Fruit fly (Drosophila melanogaster) whole organism, prepupa: Measurements from ENCODE around the gene LysE.
"Not testable (repeated sequence)": the region's sequence is repeated elsewhere in the genome, so short reads cannot be mapped to it uniquely, and the experiment has no call there.

Source experiments
- Blimp-1 ChIP-seq: fragments of 200-800 bp; sonication (Bioruptor generic); optimal IDR thresholded peaks from 3 replicates; lab custom pipeline; 2017; ENCODE audit warnings: missing biosample characterization, missing genetic modification characterization, mild to moderate bottlenecking, moderate library complexity, missing genetic modification reagents
- CG10631 ChIP-seq: fragments of 200-800 bp; sonication (Bioruptor generic); optimal IDR thresholded peaks from 2 replicates; lab custom pipeline; 2016; ENCODE audit warnings: missing biosample characterization, missing genetic modification characterization
- CG11294 ChIP-seq: fragments of 200-800 bp; sonication (Bioruptor generic); IDR thresholded peaks from 2 replicates; pipeline ENCODE4 v1.3.6; 2022; ENCODE audit warnings: missing biosample characterization, missing genetic modification characterization
- CG11902 ChIP-seq: fragments of 200-800 bp; sonication (Bioruptor generic); optimal IDR thresholded peaks from 3 replicates; lab custom pipeline; 2016; ENCODE audit warnings: missing biosample characterization, missing genetic modification characterization
- CG1621 ChIP-seq: fragments of 200-800 bp; sonication (Bioruptor generic); optimal IDR thresholded peaks from 3 replicates; lab custom pipeline; 2018; ENCODE audit warnings: missing biosample characterization, mild to moderate bottlenecking, missing genetic modification characterization
- CG3032 ChIP-seq: fragments of 200-800 bp; optimal IDR thresholded peaks from 2 replicates; lab custom pipeline; 2019; ENCODE audit warnings: missing biosample characterization, mild to moderate bottlenecking, missing genetic modification characterization, moderate library complexity
- CG31627 ChIP-seq: fragments of 200-800 bp; sonication (Bioruptor generic); optimal IDR thresholded peaks from 3 replicates; lab custom pipeline; 2016; ENCODE audit warnings: missing biosample characterization, missing genetic modification characterization
- CG32006 ChIP-seq: fragments of 200-800 bp; sonication (Bioruptor generic); optimal IDR thresholded peaks from 3 replicates; lab custom pipeline; 2017; ENCODE audit warnings: missing biosample characterization, mild to moderate bottlenecking, missing genetic modification characterization
- CG34406 ChIP-seq: fragments of 200-800 bp; sonication (Bioruptor generic); optimal IDR thresholded peaks from 3 replicates; lab custom pipeline; 2016; ENCODE audit warnings: missing biosample characterization, missing genetic modification characterization
- CG3919 ChIP-seq: fragments of 200-800 bp; sonication (Bioruptor generic); optimal IDR thresholded peaks from 3 replicates; lab custom pipeline; 2016; ENCODE audit warnings: missing biosample characterization, missing genetic modification characterization
- CG4318 ChIP-seq: fragments of 200-800 bp; sonication (Bioruptor generic); optimal IDR thresholded peaks from 3 replicates; lab custom pipeline; 2017; ENCODE audit warnings: missing biosample characterization, mild to moderate bottlenecking, missing genetic modification characterization
- CG6163 ChIP-seq: fragments of 200-800 bp; sonication (Bioruptor generic); IDR thresholded peaks from 3 replicates; pipeline ENCODE4 v1.3.6; 2022; ENCODE audit warnings: missing biosample characterization, missing genetic modification characterization
- CG6808 ChIP-seq: fragments of 200-800 bp; sonication (Bioruptor generic); optimal IDR thresholded peaks from 3 replicates; lab custom pipeline; 2017; ENCODE audit warnings: missing biosample characterization, missing genetic modification characterization, mild to moderate bottlenecking, moderate library complexity, missing genetic modification reagents
- CG6854 ChIP-seq: fragments of 200-800 bp; sonication (Bioruptor generic); optimal IDR thresholded peaks from 2 replicates; lab custom pipeline; 2017; ENCODE audit warnings: missing biosample characterization, mild to moderate bottlenecking, missing genetic modification characterization
- CG8632 ChIP-seq: fragments of 200-800 bp; sonication (Bioruptor generic); optimal IDR thresholded peaks from 3 replicates; lab custom pipeline; 2016; ENCODE audit warnings: missing biosample characterization, missing genetic modification characterization
- CG9139 ChIP-seq: fragments of 200-800 bp; sonication (Bioruptor generic); optimal IDR thresholded peaks from 3 replicates; lab custom pipeline; 2017; ENCODE audit warnings: missing biosample characterization, mild to moderate bottlenecking, missing genetic modification characterization
- Eip75B ChIP-seq: fragments of 200-800 bp; sonication (Bioruptor generic); optimal IDR thresholded peaks from 3 replicates; lab custom pipeline; 2016; ENCODE audit warnings: missing biosample characterization, missing genetic modification characterization
- Eip78C ChIP-seq: fragments of 200-800 bp; sonication (Bioruptor generic); peaks from one replicate; lab custom pipeline; 2016; ENCODE audit warnings: missing biosample characterization, missing genetic modification characterization
- Ets21C ChIP-seq: fragments of 200-800 bp; sonication (Bioruptor generic); optimal IDR thresholded peaks from 3 replicates; lab custom pipeline; 2016; ENCODE audit warnings: missing biosample characterization, missing genetic modification characterization
- Ets96B ChIP-seq: fragments of 200-800 bp; optimal IDR thresholded peaks from 2 replicates; lab custom pipeline; 2019; ENCODE audit warnings: missing biosample characterization, mild to moderate bottlenecking, missing genetic modification characterization, moderate library complexity
- Gug ChIP-seq: fragments of 200-800 bp; sonication (Bioruptor generic); IDR thresholded peaks from 2 replicates; pipeline ENCODE4 v1.3.6; 2022; ENCODE audit warnings: missing biosample characterization, missing genetic modification characterization
- Hr39 ChIP-seq: fragments of 200-800 bp; sonication (Bioruptor generic); optimal IDR thresholded peaks from 2 replicates; lab custom pipeline; 2016; ENCODE audit warnings: missing biosample characterization, missing genetic modification characterization
- Hr4 ChIP-seq: fragments of 200-800 bp; sonication (Bioruptor generic); optimal IDR thresholded peaks from 3 replicates; lab custom pipeline; 2016; ENCODE audit warnings: missing biosample characterization, missing genetic modification characterization
- Met ChIP-seq: fragments of 200-800 bp; sonication (Bioruptor generic); optimal IDR thresholded peaks from 3 replicates; lab custom pipeline; 2016; ENCODE audit warnings: missing biosample characterization, missing genetic modification characterization
- Smox ChIP-seq: fragments of 200-800 bp; sonication (Bioruptor generic); optimal IDR thresholded peaks from 3 replicates; lab custom pipeline; 2016; ENCODE audit warnings: missing biosample characterization, missing genetic modification characterization
- Sox14 ChIP-seq: fragments of 200-800 bp; sonication (Bioruptor generic); optimal IDR thresholded peaks from 3 replicates; lab custom pipeline; 2016; ENCODE audit warnings: missing biosample characterization, missing genetic modification characterization
- Sox15 ChIP-seq: fragments of 200-800 bp; sonication (Bioruptor generic); optimal IDR thresholded peaks from 3 replicates; lab custom pipeline; 2016; ENCODE audit warnings: missing biosample characterization, missing genetic modification characterization
- achi ChIP-seq: fragments of 200-800 bp; sonication (Bioruptor generic); optimal IDR thresholded peaks from 3 replicates; lab custom pipeline; 2016; ENCODE audit warnings: missing biosample characterization, missing genetic modification characterization
- acj6 ChIP-seq: fragments of 200-800 bp; sonication (Bioruptor generic); optimal IDR thresholded peaks from 3 replicates; lab custom pipeline; 2016; ENCODE audit warnings: missing biosample characterization, missing genetic modification characterization
- cyc ChIP-seq: fragments of 200-800 bp; sonication (Bioruptor generic); optimal IDR thresholded peaks from 3 replicates; lab custom pipeline; 2016; ENCODE audit warnings: missing biosample characterization, missing genetic modification characterization
- dac ChIP-seq: fragments of 200-800 bp; sonication (Bioruptor generic); optimal IDR thresholded peaks from 2 replicates; lab custom pipeline; 2017; ENCODE audit warnings: missing biosample characterization, mild to moderate bottlenecking, missing genetic modification characterization
- eg ChIP-seq: fragments of 200-800 bp; sonication (Bioruptor generic); IDR thresholded peaks from 3 replicates; pipeline ENCODE4 v1.3.6; 2022; ENCODE audit warnings: missing biosample characterization, missing genetic modification characterization
- esn ChIP-seq: fragments of 200-800 bp; sonication (Bioruptor generic); optimal IDR thresholded peaks from 2 replicates; lab custom pipeline; 2016; ENCODE audit warnings: missing biosample characterization, mild to moderate bottlenecking, missing genetic modification characterization, moderate library complexity
- lz ChIP-seq: fragments of 200-800 bp; sonication (Bioruptor generic); optimal IDR thresholded peaks from 3 replicates; lab custom pipeline; 2016; ENCODE audit warnings: missing biosample characterization, missing genetic modification characterization
- net ChIP-seq: fragments of 200-800 bp; sonication (Bioruptor generic); optimal IDR thresholded peaks from 3 replicates; lab custom pipeline; 2016; ENCODE audit warnings: missing biosample characterization, missing genetic modification characterization
- pdm3 ChIP-seq: fragments of 200-800 bp; sonication (Bioruptor generic); optimal IDR thresholded peaks from 3 replicates; lab custom pipeline; 2016; ENCODE audit warnings: missing biosample characterization, missing genetic modification characterization
- salr ChIP-seq, 2 experiments: fragments of 200-800 bp; sonication (Bioruptor generic); optimal IDR thresholded peaks; 3 replicates each; lab custom pipeline; 2016 to 2018; ENCODE audit warnings: missing biosample characterization in 2 of 2, missing genetic modification characterization in 2 of 2, mild to moderate bottlenecking in 1 of 2
- svp ChIP-seq: fragments of 200-800 bp; sonication (Bioruptor generic); peaks from one replicate; lab custom pipeline; 2016; ENCODE audit warnings: missing biosample characterization, missing genetic modification characterization
- topi ChIP-seq: fragments of 200-800 bp; sonication (Bioruptor generic); optimal IDR thresholded peaks from 3 replicates; lab custom pipeline; 2016; ENCODE audit warnings: missing biosample characterization, missing genetic modification characterization

Gene LysE

DNA sequence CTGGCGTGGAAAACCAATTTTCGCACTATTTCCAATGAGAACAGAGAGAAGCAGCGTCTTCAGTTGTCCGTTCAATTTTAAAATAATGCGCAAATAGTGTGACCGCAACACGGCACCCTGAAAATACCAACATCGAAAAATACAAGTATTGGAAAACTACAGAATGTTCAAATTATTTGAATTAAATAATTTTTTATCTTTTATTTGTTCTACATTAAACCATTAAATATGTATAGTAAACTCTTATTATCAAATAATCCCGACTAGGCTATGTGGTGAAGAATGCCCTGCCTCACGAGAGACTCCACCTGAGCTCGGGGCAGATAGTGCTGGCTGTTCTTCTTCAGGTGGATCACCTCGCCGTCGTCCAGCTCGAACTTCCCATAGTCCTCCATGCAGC is 33.2 kb downstream of the LysE start, which contains the start of gene Klp61F:
TSS of gene Klp61F (minus strand) at position 101 of the 400 bp plus-strand sequence.
- not testable (repeated sequence) for TF ChIP-seq Blimp-1 (GFP tag; lab: Kevin White, UChicago); CG1621 (tag; lab: Kevin White, UChicago); CG3032 (tag; lab: Kevin White, UChicago)

DNA sequence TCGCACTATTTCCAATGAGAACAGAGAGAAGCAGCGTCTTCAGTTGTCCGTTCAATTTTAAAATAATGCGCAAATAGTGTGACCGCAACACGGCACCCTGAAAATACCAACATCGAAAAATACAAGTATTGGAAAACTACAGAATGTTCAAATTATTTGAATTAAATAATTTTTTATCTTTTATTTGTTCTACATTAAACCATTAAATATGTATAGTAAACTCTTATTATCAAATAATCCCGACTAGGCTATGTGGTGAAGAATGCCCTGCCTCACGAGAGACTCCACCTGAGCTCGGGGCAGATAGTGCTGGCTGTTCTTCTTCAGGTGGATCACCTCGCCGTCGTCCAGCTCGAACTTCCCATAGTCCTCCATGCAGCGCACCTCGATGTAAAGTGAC is 34.2 kb downstream of the LysE start, which contains the start of gene CG32318:
TSS of gene CG32318 (minus strand) at position 101 of the 400 bp plus-strand sequence.
- TF ChIP-seq Hr39, topi, CG6854 (GFP tag; lab: Kevin White, UChicago): not testable (repeated sequence)

DNA sequence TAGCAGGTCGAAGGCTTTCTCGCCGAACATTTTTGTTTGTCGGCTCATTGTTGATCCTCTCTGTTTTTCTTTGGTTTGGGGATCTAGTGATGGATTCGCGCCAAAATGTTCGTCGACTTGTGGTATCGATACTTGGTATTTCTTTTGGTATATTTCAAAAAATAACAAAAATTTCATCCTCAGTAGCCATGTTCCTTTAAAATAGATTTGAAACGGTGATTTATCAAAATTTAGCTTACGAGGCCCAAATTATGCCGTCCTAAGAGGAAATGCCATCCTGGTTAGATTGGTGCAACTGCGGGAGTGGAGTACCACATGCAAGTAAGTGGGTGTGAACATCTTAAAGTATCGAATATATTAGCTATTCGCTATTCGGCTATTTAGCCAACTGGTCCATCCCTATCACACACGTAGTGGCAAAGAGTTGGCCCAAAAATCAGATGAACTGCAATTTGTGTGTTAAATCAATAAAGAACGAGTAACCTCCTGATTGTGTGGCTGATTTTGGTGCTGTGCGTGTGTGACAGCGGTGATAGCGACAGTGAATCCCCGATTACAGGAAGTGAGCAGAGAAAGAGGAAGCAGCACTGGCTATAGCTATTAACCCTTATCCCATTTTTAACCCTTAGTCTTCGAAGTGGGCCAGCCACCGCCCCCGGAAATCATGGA is 35.1 kb downstream of the LysE start, which contains the start of the genes Psf1 and Sac1:
TSS of gene Psf1 (minus strand) at position 51 of the 669 bp plus-strand sequence.
TSS of gene Sac1 (plus strand) at position 191 of the 669 bp plus-strand sequence.
- TF ChIP-seq svp (GFP tag; lab: Kevin White, UChicago) = peak; percentile 81
- TF ChIP-seq Ets21C (GFP tag; lab: Kevin White, UChicago) = peak; percentile 48
- peak; percentile 58 for TF ChIP-seq CG3032 (tag; lab: Kevin White, UChicago)
- TF ChIP-seq CG3919 = peak; percentile 40
- TF ChIP-seq CG9139 (GFP tag; lab: Kevin White, UChicago) = no peak
- peak; percentile 86 for TF ChIP-seq Eip78C (GFP tag; lab: Kevin White, UChicago)
- TF ChIP-seq acj6 (GFP tag; lab: Kevin White, UChicago) = peak; percentile 45
- no peak for TF ChIP-seq CG6854 (GFP tag; lab: Kevin White, UChicago)
- TF ChIP-seq Sox15 (GFP tag; lab: Kevin White, UChicago) = peak; percentile 4
- TF ChIP-seq Gug (GFP tag; lab: Robert Waterston, UW) = no peak
- peak; percentile 48 for TF ChIP-seq esn (GFP tag; lab: Kevin White, UChicago)
- TF ChIP-seq cyc (GFP tag; lab: Kevin White, UChicago) = peak; percentile 54
- peak; percentile 32 for TF ChIP-seq CG11902
- TF ChIP-seq net (GFP tag; lab: Kevin White, UChicago) = no peak
- peak; percentile 35 for TF ChIP-seq CG32006 (GFP tag; lab: Kevin White, UChicago)
- TF ChIP-seq Met (GFP tag; lab: Kevin White, UChicago) = peak; percentile 24
- TF ChIP-seq pdm3 (GFP tag; lab: Kevin White, UChicago) = peak; percentile 50
- peak; percentile 27 for TF ChIP-seq topi (GFP tag; lab: Kevin White, UChicago)
- TF ChIP-seq CG6163 (GFP tag; lab: Robert Waterston, UW) = no peak
- peak; percentile 57 for TF ChIP-seq Sox14
- TF ChIP-seq CG6808 (GFP tag; lab: Kevin White, UChicago) = no peak
- TF ChIP-seq Blimp-1 (GFP tag; lab: Kevin White, UChicago) = no peak
- TF ChIP-seq Hr39 (GFP tag; lab: Kevin White, UChicago) = peak; percentile 72
- TF ChIP-seq achi (GFP tag; lab: Kevin White, UChicago) = peak; percentile 14
- TF ChIP-seq CG4318 (GFP tag; lab: Kevin White, UChicago) = no peak
- TF ChIP-seq salr (GFP tag; optimal IDR thresholded peaks at IDR 0.05; lab: Kevin White, UChicago) = no peak
- TF ChIP-seq Hr4 = no peak
- peak; percentile 32 for TF ChIP-seq lz (GFP tag; lab: Kevin White, UChicago)
- peak; percentile 7 for TF ChIP-seq CG34406
- TF ChIP-seq CG31627 = peak; percentile 61
- no peak for TF ChIP-seq dac (GFP tag; lab: Kevin White, UChicago)
- TF ChIP-seq Smox (GFP tag; lab: Kevin White, UChicago) = no peak
- TF ChIP-seq Ets96B = no peak
- peak; percentile 34 for TF ChIP-seq CG10631 (GFP tag; lab: Kevin White, UChicago)
- no peak for TF ChIP-seq CG8632 (GFP tag; lab: Kevin White, UChicago)
- no peak for TF ChIP-seq CG1621 (tag; lab: Kevin White, UChicago)
- no peak for TF ChIP-seq Eip75B (GFP tag; lab: Kevin White, UChicago)
- TF ChIP-seq eg (GFP tag; lab: Robert Waterston, UW) = no peak
- TF ChIP-seq CG11294 = no peak
